Worm (Caenorhabditis elegans) whole organism, mixed stage, embryonic: ENCODE measurements around the gene srx-2.

Experiments used
- elt-1 ChIP-seq: sonication (generic microtip); optimal IDR thresholded peaks from 2 replicates; lab custom pipeline; 2017; ENCODE audit warnings: missing genetic modification characterization, mild to moderate bottlenecking, missing compliant biosample characterization, antibody characterized with exemption, moderate library complexity, borderline replicate concordance; ENCODE audit not compliant: insufficient read depth
- mep-1 ChIP-seq: fragments of 150-350 bp; optimal IDR thresholded peaks from 2 replicates; lab custom pipeline; 2017; ENCODE audit warnings: missing biosample characterization, missing genetic modification reagents, missing genetic modification characterization, inconsistent platforms
- snpc-4 ChIP-seq: fragments of 150-350 bp; optimal IDR thresholded peaks from 2 replicates; lab custom pipeline; 2014; ENCODE audit warnings: missing biosample characterization, missing genetic modification characterization
- sptf-1 ChIP-seq: sonication (generic microtip); optimal IDR thresholded peaks from 2 replicates; lab custom pipeline; 2017; ENCODE audit warnings: mild to moderate bottlenecking, missing genetic modification characterization, moderate library complexity, missing compliant biosample characterization
- tbx-8 ChIP-seq: fragments of 200-800 bp; sonication (Bioruptor generic); optimal IDR thresholded peaks from 2 replicates; lab custom pipeline; 2018; ENCODE audit warnings: mild to moderate bottlenecking, missing genetic modification characterization, moderate library complexity, missing compliant biosample characterization

DNA sequence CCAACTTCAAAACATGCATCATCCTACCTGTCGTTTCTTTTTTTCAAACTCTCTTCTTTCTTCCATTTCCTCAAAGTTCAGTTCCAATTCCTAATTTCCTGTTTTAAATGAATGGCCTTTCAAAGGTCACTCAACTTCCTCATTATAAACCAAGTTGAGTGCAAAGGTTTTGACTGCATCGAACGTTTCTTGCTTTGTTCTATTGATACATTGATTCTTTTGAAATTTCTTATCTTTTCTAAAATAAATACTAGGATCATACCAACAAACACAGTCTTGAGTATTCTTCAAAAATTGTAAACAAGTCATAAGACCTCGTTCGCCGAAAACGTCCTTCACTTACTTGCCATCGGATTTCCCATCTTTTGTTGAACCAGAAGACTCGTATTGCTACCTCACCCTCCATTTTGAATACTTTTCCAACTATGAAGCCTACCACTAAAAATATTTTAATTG, 19.1 kb upstream of the srx-2 start, which contains the start of gene F59E11.7:
- TF ChIP-seq elt-1 (tag; lab: Kevin White, UChicago) (no peak), mep-1 (tag; lab: Kevin White, UChicago) (no peak), tbx-8 (GFP tag; lab: Kevin White, UChicago) (no peak), sptf-1 (tag; lab: Kevin White, UChicago) (no peak), snpc-4 (tag; lab: Kevin White, UChicago) (no peak)
